Worm (Caenorhabditis elegans): Measurements from ENCODE around the gene F56A8.5.

- TF ChIP-seq lin-39 (tag; optimal IDR thresholded peaks at IDR 0.05) (no peak), blmp-1 (tag; optimal IDR thresholded peaks at IDR 0.05) (no peak)
Observed at ce11 chrIII:13265566-13265965, at the start of gene F56A8.5.
